Worm (Caenorhabditis elegans) whole organism, L4 larva: ENCODE measurements around the gene T19D7.5.

Experiments used
- fkh-10 ChIP-seq: fragments of 150-350 bp; optimal IDR thresholded peaks from 2 replicates; lab custom pipeline; 2014; ENCODE audit warnings: missing biosample characterization, missing genetic modification reagents, missing genetic modification characterization
- fos-1 ChIP-seq: fragments of 150-350 bp; optimal IDR thresholded peaks from 2 replicates; lab custom pipeline; 2014; ENCODE audit warnings: missing biosample characterization, missing genetic modification characterization
- jun-1 ChIP-seq: fragments of 150-350 bp; optimal IDR thresholded peaks from 2 replicates; lab custom pipeline; 2014; ENCODE audit warnings: missing biosample characterization, missing genetic modification reagents, missing genetic modification characterization
- nhr-25 ChIP-seq: sonication (generic microtip); optimal IDR thresholded peaks from 2 replicates; lab custom pipeline; 2017; ENCODE audit warnings: missing genetic modification characterization, mild to moderate bottlenecking, missing compliant biosample characterization, antibody characterized with exemption, moderate library complexity, borderline replicate concordance; ENCODE audit not compliant: insufficient read depth
- nhr-28 ChIP-seq: fragments of 150-350 bp; optimal IDR thresholded peaks from 2 replicates; lab custom pipeline; 2014; ENCODE audit warnings: missing biosample characterization, missing genetic modification characterization
- skn-1 ChIP-seq: fragments of 150-350 bp; optimal IDR thresholded peaks from 2 replicates; lab custom pipeline; 2014; ENCODE audit warnings: missing biosample characterization, missing genetic modification characterization
- snpc-1.2 ChIP-seq: fragments of 200-800 bp; sonication (Bioruptor generic); IDR thresholded peaks from 2 replicates; pipeline ENCODE4 v1.3.6; 2022; ENCODE audit warnings: missing genetic modification reagents, missing genetic modification characterization, missing compliant biosample characterization
- unc-130 ChIP-seq: sonication (generic microtip); optimal IDR thresholded peaks from 2 replicates; lab custom pipeline; 2016; ENCODE audit warnings: missing genetic modification reagents, missing genetic modification characterization, missing compliant biosample characterization

- TF ChIP-seq skn-1 (tag; lab: Kevin White, UChicago) (no peak), fkh-10 (no peak), nhr-28 (tag; lab: Kevin White, UChicago) (no peak), nhr-25 (tag; lab: Kevin White, UChicago) (no peak), unc-130 (no peak), jun-1 (tag; lab: Kevin White, UChicago) (no peak), snpc-1.2 (no peak), fos-1 (tag; lab: Kevin White, UChicago) (no peak)
Measured at ce11 chrX:655884-656283, 10.1 kb downstream of the T19D7.5 start, which contains the start of gene lpr-7.
